Worm (Caenorhabditis elegans) whole organism, midembryonic: ENCODE measurements around the gene Y73B6BL.44.

ENCODE experiments used
- T22C8.4 ChIP-seq: fragments of 200-800 bp; sonication (Bioruptor generic); IDR thresholded peaks from 2 replicates; pipeline ENCODE4 v1.3.6; 2022; ENCODE audit warnings: missing genetic modification characterization, missing compliant biosample characterization
- cog-1 ChIP-seq: sonication (generic microtip); optimal IDR thresholded peaks from 2 replicates; lab custom pipeline; 2016; ENCODE audit warnings: missing genetic modification characterization, missing compliant biosample characterization
- flt-1 ChIP-seq: fragments of 200-800 bp; sonication (Bioruptor generic); IDR thresholded peaks from 2 replicates; pipeline ENCODE4 v1.3.6; 2022; ENCODE audit warnings: missing genetic modification characterization, missing compliant biosample characterization
- klf-2 ChIP-seq: fragments of 200-800 bp; sonication (Bioruptor generic); conservative IDR thresholded peaks from 2 replicates; pipeline ENCODE4 v1.3.6; 2022; ENCODE audit warnings: missing genetic modification reagents, missing genetic modification characterization, missing compliant biosample characterization
- med-1 ChIP-seq: sonication (generic microtip); optimal IDR thresholded peaks from 2 replicates; lab custom pipeline; 2017; ENCODE audit warnings: missing genetic modification characterization, mild to moderate bottlenecking, missing compliant biosample characterization, antibody characterized with exemption, missing genetic modification reagents; ENCODE audit not compliant: insufficient read depth
- ref-1 ChIP-seq: fragments of 200-800 bp; sonication (Bioruptor generic); conservative IDR thresholded peaks from 2 replicates; pipeline ENCODE4 v1.3.6; 2022; ENCODE audit warnings: missing genetic modification reagents, missing genetic modification characterization, missing compliant biosample characterization
- tab-1 ChIP-seq: fragments of 200-800 bp; sonication (Bioruptor generic); IDR thresholded peaks from 2 replicates; pipeline ENCODE4 v1.3.6; 2022; ENCODE audit warnings: missing genetic modification characterization, missing compliant biosample characterization
- ztf-23 ChIP-seq: fragments of 200-800 bp; sonication (Bioruptor generic); IDR thresholded peaks from 2 replicates; pipeline ENCODE4 v1.3.6; 2022; ENCODE audit warnings: missing genetic modification reagents, missing genetic modification characterization, missing compliant biosample characterization
- ztf-29 ChIP-seq: fragments of 200-800 bp; sonication (Bioruptor generic); IDR thresholded peaks from 2 replicates; pipeline ENCODE4 v1.3.6; 2022; ENCODE audit warnings: missing genetic modification reagents, missing genetic modification characterization, missing compliant biosample characterization

The Y73B6BL.44 gene

DNA sequence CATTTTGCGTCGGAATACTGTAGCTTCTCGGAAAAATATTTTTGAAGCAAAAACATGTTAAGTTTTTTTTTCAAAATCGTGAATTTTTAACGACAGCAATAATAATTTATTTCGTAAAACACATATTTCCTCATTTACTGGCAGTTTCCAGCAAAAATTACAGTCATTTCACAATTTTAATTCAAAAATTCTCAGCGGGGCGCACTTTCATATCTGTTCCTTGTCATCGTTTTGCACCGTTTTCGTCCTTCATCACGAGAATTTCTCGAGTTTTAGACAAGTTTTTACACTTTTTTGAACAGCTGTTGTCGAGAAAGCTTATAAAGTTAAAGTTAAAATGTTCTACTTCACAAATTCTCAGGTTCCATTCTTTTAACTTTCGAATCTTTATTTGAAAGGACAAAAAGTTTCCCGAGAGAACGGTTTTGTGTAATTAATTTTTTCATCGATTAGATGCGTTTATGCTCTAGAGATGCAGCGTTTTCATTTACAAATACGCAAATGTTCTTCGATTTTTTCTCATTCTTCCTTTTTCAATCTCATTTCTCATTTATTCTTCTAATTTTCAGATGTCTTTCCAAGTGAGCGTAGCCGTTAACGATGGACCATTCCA, 29.0 kb downstream of the Y73B6BL.44 start, which contains the start of gene ddi-1:
Gene ddi-1 (plus strand): TSS at position 563 of the 613 bp plus-strand sequence.
- TF ChIP-seq cog-1 (tag; lab: Kevin White, UChicago): no peak
- TF ChIP-seq ref-1: no peak
- TF ChIP-seq ztf-29 (GFP tag; lab: Robert Waterston, UW): no peak
- TF ChIP-seq tab-1 (GFP tag; lab: Robert Waterston, UW): no peak
- no peak for TF ChIP-seq flt-1
- TF ChIP-seq klf-2 (GFP tag; lab: Robert Waterston, UW): no peak
- no peak for TF ChIP-seq med-1 (GFP tag; lab: Kevin White, UChicago)
- no peak for TF ChIP-seq ztf-23 (GFP tag; lab: Robert Waterston, UW)
- no peak for TF ChIP-seq T22C8.4

ce11 chrIV:6523773-6524172, 30.4 kb downstream of the Y73B6BL.44 start:
- no peak for TF ChIP-seq ztf-23 (GFP tag; lab: Robert Waterston, UW)
- no peak for TF ChIP-seq flt-1
- no peak for TF ChIP-seq ztf-29 (GFP tag; lab: Robert Waterston, UW)

- TF ChIP-seq med-1 (GFP tag; lab: Kevin White, UChicago): no peak
- no peak for TF ChIP-seq ztf-29 (GFP tag; lab: Robert Waterston, UW)
- no peak for TF ChIP-seq ztf-23 (GFP tag; lab: Robert Waterston, UW)
- no peak for TF ChIP-seq T22C8.4
- TF ChIP-seq klf-2 (GFP tag; lab: Robert Waterston, UW): no peak
- no peak for TF ChIP-seq tab-1 (GFP tag; lab: Robert Waterston, UW)
- no peak for TF ChIP-seq flt-1
- TF ChIP-seq cog-1 (tag; lab: Kevin White, UChicago): no peak
- TF ChIP-seq ref-1: no peak
Observed at ce11 chrIV:6524531-6524930, 31.1 kb downstream of the Y73B6BL.44 start, which contains the start of gene C01G5.5. Gene C01G5.5, plus strand, starts transcription at chrIV:6524610.

- TF ChIP-seq ref-1 (no peak), T22C8.4 (no peak)
Observed at ce11 chrIV:6526522-6526921, 33.1 kb downstream of the Y73B6BL.44 start.

ce11 chrIV:6528202-6528601, 34.8 kb downstream of the Y73B6BL.44 start:
- TF ChIP-seq tab-1 (GFP tag; lab: Robert Waterston, UW) (no peak), med-1 (GFP tag; lab: Kevin White, UChicago) (no peak), T22C8.4 (no peak), cog-1 (tag; lab: Kevin White, UChicago) (no peak), ztf-29 (GFP tag; lab: Robert Waterston, UW) (no peak), ztf-23 (GFP tag; lab: Robert Waterston, UW) (no peak), flt-1 (no peak), ref-1 (no peak), klf-2 (GFP tag; lab: Robert Waterston, UW) (no peak)

- TF ChIP-seq T22C8.4: no peak
- no peak for TF ChIP-seq klf-2 (GFP tag; lab: Robert Waterston, UW)
- no peak for TF ChIP-seq tab-1 (GFP tag; lab: Robert Waterston, UW)
- TF ChIP-seq ref-1: no peak
- no peak for TF ChIP-seq cog-1 (tag; lab: Kevin White, UChicago)
- TF ChIP-seq ztf-29 (GFP tag; lab: Robert Waterston, UW): no peak
- no peak for TF ChIP-seq ztf-23 (GFP tag; lab: Robert Waterston, UW)
- no peak for TF ChIP-seq med-1 (GFP tag; lab: Kevin White, UChicago)
- no peak for TF ChIP-seq flt-1
Observed at ce11 chrIV:6529832-6530231, 36.4 kb downstream of the Y73B6BL.44 start.

- no peak for TF ChIP-seq ztf-29 (GFP tag; lab: Robert Waterston, UW)
- no peak for TF ChIP-seq med-1 (GFP tag; lab: Kevin White, UChicago)
- TF ChIP-seq klf-2 (GFP tag; lab: Robert Waterston, UW): no peak
- TF ChIP-seq ztf-23 (GFP tag; lab: Robert Waterston, UW): no peak
- no peak for TF ChIP-seq flt-1
- no peak for TF ChIP-seq cog-1 (tag; lab: Kevin White, UChicago)
- TF ChIP-seq T22C8.4: no peak
- TF ChIP-seq tab-1 (GFP tag; lab: Robert Waterston, UW): no peak
Observed at ce11 chrIV:6531450-6531849, 38.1 kb downstream of the Y73B6BL.44 start, which contains the start of gene C01G5.4. Gene C01G5.4, plus strand, starts transcription at chrIV:6531750.

ce11 chrIV:6535908-6536307, 42.5 kb downstream of the Y73B6BL.44 start, which contains the start of gene C01G5.3:
Gene C01G5.3, plus strand, starts transcription at chrIV:6536208.
- TF ChIP-seq T22C8.4 (no peak), cog-1 (tag; lab: Kevin White, UChicago) (no peak), flt-1 (no peak)

DNA sequence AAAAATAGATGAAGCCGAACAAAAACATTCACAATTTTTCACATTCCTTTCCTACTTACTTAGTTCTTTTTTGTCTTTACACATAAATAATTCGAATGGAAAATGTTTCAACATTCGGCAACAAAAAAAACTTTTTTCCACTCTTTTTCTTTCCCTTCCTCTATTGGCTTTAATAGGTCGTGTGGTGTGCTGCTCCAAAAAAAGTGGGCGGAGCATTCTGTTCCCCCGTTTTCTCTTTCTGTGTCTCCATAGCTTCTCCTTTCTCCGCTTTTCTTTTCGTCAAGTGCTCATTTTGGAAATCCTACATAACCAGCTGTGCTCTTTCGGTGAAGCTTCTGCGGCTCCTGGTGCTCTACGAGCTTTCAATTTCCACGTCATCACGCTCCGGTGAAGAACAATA, 48.0 kb downstream of the Y73B6BL.44 start, which contains the start of gene C01G5.25:
Gene C01G5.25 (plus strand): TSS at position 250 of the 400 bp plus-strand sequence.
- TF ChIP-seq ztf-23 (GFP tag; lab: Robert Waterston, UW) (no peak), med-1 (GFP tag; lab: Kevin White, UChicago) (no peak), flt-1 (no peak), ref-1 (no peak), ztf-29 (GFP tag; lab: Robert Waterston, UW) (no peak), T22C8.4 (no peak), cog-1 (tag; lab: Kevin White, UChicago) (no peak), tab-1 (GFP tag; lab: Robert Waterston, UW) (no peak), klf-2 (GFP tag; lab: Robert Waterston, UW) (no peak)

- TF ChIP-seq cog-1 (tag; lab: Kevin White, UChicago) (no peak), flt-1 (no peak), T22C8.4 (no peak), tab-1 (GFP tag; lab: Robert Waterston, UW) (no peak), ref-1 (no peak), klf-2 (GFP tag; lab: Robert Waterston, UW) (no peak), ztf-29 (GFP tag; lab: Robert Waterston, UW) (no peak), ztf-23 (GFP tag; lab: Robert Waterston, UW) (no peak), med-1 (GFP tag; lab: Kevin White, UChicago) (no peak)
Observed at ce11 chrIV:6542962-6543361, 49.6 kb downstream of the Y73B6BL.44 start.
